Fruit fly (Drosophila melanogaster) whole organism, wandering third instar larva: ENCODE measurements around the gene CG17568.

Experiments used
- Abd-B ChIP-seq: fragments of >200 bp; optimal IDR thresholded peaks from 2 replicates; lab custom pipeline; 2017; ENCODE audit warnings: missing biosample characterization, missing genetic modification characterization
- CG32264 ChIP-seq: fragments of 200-800 bp; sonication (Bioruptor generic); optimal IDR thresholded peaks from 2 replicates; lab custom pipeline; 2016; ENCODE audit warnings: missing biosample characterization, missing genetic modification characterization
- CG9705 ChIP-seq: fragments of 200-800 bp; sonication (Bioruptor generic); optimal IDR thresholded peaks from 2 replicates; lab custom pipeline; 2018; ENCODE audit warnings: missing biosample characterization, mild to moderate bottlenecking, missing genetic modification characterization
- CrebA ChIP-seq: fragments of 200-800 bp; sonication (Bioruptor generic); optimal IDR thresholded peaks from 2 replicates; lab custom pipeline; 2016; ENCODE audit warnings: missing biosample characterization, mild to moderate bottlenecking, missing genetic modification characterization, borderline replicate concordance
- Dfd ChIP-seq: fragments of >200 bp; optimal IDR thresholded peaks from 2 replicates; lab custom pipeline; 2017; ENCODE audit warnings: missing biosample characterization, missing genetic modification characterization
- Dif ChIP-seq: fragments of 200-275, 200-300 bp; sonication (Bioruptor generic); optimal IDR thresholded peaks from 2 replicates; lab custom pipeline; 2018; ENCODE audit warnings: missing biosample characterization, missing genetic modification characterization; ENCODE audit not compliant: partially characterized antibody
- GATAd ChIP-seq: sonication (Bioruptor generic); optimal IDR thresholded peaks from 2 replicates; lab custom pipeline; 2016; ENCODE audit warnings: missing biosample characterization, missing genetic modification characterization
- HLH106 ChIP-seq: fragments of 200-800 bp; optimal IDR thresholded peaks from 3 replicates; lab custom pipeline; 2019; ENCODE audit warnings: missing biosample characterization, mild to moderate bottlenecking, missing genetic modification characterization, moderate library complexity
- Hnf4 ChIP-seq: fragments of 200-800 bp; sonication (Bioruptor generic); optimal IDR thresholded peaks from 2 replicates; lab custom pipeline; 2016; ENCODE audit warnings: missing biosample characterization, mild to moderate bottlenecking, missing genetic modification characterization
- Hr78 ChIP-seq: fragments of >200 bp; optimal IDR thresholded peaks from 2 replicates; lab custom pipeline; 2017; ENCODE audit warnings: missing biosample characterization, missing genetic modification characterization
- Hr83 ChIP-seq: fragments of 200-300 bp; sonication (Bioruptor generic); optimal IDR thresholded peaks from 2 replicates; lab custom pipeline; 2016; ENCODE audit warnings: missing biosample characterization, mild to moderate bottlenecking, missing genetic modification characterization, moderate library complexity; ENCODE audit not compliant: poor library complexity, severe bottlenecking
- Jra ChIP-seq: sonication (Bioruptor generic); optimal IDR thresholded peaks from 2 replicates; lab custom pipeline; 2016; ENCODE audit warnings: missing biosample characterization, missing genetic modification characterization
- Mio ChIP-seq: sonication (Bioruptor generic); optimal IDR thresholded peaks from 2 replicates; lab custom pipeline; 2016; ENCODE audit warnings: missing biosample characterization, missing genetic modification characterization
- Myc ChIP-seq: fragments of >200 bp; optimal IDR thresholded peaks from 2 replicates; lab custom pipeline; 2017
- N ChIP-seq: fragments of >200 bp; optimal IDR thresholded peaks from 2 replicates; lab custom pipeline; 2018; ENCODE audit warnings: missing biosample characterization, missing external identifiers, missing genetic modification characterization
- OdsH ChIP-seq: fragments of 200-800 bp; sonication (Bioruptor generic); optimal IDR thresholded peaks from 2 replicates; lab custom pipeline; 2016; ENCODE audit warnings: missing biosample characterization, mild to moderate bottlenecking, missing genetic modification characterization
- Rel ChIP-seq, 2 experiments: fragments of 200-800 bp; sonication (Bioruptor generic) in 1 of 2; optimal IDR thresholded peaks; 2 replicates in 1 of 2; 3 replicates in 1 of 2; lab custom pipeline; 2016 to 2019; ENCODE audit warnings: mild to moderate bottlenecking in 2 of 2, missing biosample characterization in 2 of 2, missing genetic modification characterization in 2 of 2, moderate library complexity in 1 of 2
- Vsx2 ChIP-seq: fragments of 200-300, 225-300 bp; sonication (Bioruptor generic); optimal IDR thresholded peaks from 2 replicates; lab custom pipeline; 2018; ENCODE audit warnings: missing biosample characterization, missing genetic modification characterization; ENCODE audit not compliant: partially characterized antibody
- br ChIP-seq: fragments of 200-800 bp; sonication (Bioruptor generic); optimal IDR thresholded peaks from 2 replicates; lab custom pipeline; 2016; ENCODE audit warnings: missing biosample characterization, missing genetic modification characterization
- brk ChIP-seq: fragments of 200-800 bp; sonication (Bioruptor generic); optimal IDR thresholded peaks from 2 replicates; lab custom pipeline; 2016; ENCODE audit warnings: missing biosample characterization, mild to moderate bottlenecking, missing genetic modification characterization
- dl ChIP-seq, 2 experiments: fragments of 175-275, 200-275 bp in 1 of 2; fragments of 200-275 bp in 1 of 2; sonication (Bioruptor generic); optimal IDR thresholded peaks; lab custom pipeline; 2018; ENCODE audit warnings: mild to moderate bottlenecking in 2 of 2, missing biosample characterization in 2 of 2, missing genetic modification characterization in 2 of 2, moderate library complexity in 2 of 2; ENCODE audit not compliant: partially characterized antibody in 2 of 2, insufficient read depth in 1 of 2
- dmrt93B ChIP-seq: fragments of 200-800 bp; sonication (Bioruptor generic); optimal IDR thresholded peaks from 2 replicates; lab custom pipeline; 2018; ENCODE audit warnings: missing biosample characterization, mild to moderate bottlenecking, missing genetic modification characterization
- dsf ChIP-seq: sonication (Bioruptor generic); optimal IDR thresholded peaks from 2 replicates; lab custom pipeline; 2016; ENCODE audit warnings: missing biosample characterization, missing genetic modification characterization, borderline replicate concordance
- ey ChIP-seq: fragments of 200-800 bp; sonication (Bioruptor generic); optimal IDR thresholded peaks from 2 replicates; lab custom pipeline; 2016; ENCODE audit warnings: missing biosample characterization, missing genetic modification characterization
- foxo ChIP-seq, 2 experiments: fragments of 200-800 bp; sonication (Bioruptor generic); optimal IDR thresholded peaks; 2 replicates in 1 of 2; 3 replicates in 1 of 2; lab custom pipeline; 2016 to 2017; ENCODE audit warnings: missing biosample characterization in 2 of 2, missing genetic modification characterization in 2 of 2
- fru ChIP-seq: fragments of 200-800 bp; sonication (Bioruptor generic); optimal IDR thresholded peaks from 3 replicates; lab custom pipeline; 2016; ENCODE audit warnings: missing biosample characterization, mild to moderate bottlenecking, missing genetic modification characterization
- h ChIP-seq: fragments of 200-800 bp; sonication (Bioruptor generic); optimal IDR thresholded peaks from 3 replicates; lab custom pipeline; 2016; ENCODE audit warnings: missing biosample characterization, mild to moderate bottlenecking, missing genetic modification characterization
- lola ChIP-seq: fragments of >200 bp; optimal IDR thresholded peaks from 2 replicates; lab custom pipeline; 2017; ENCODE audit warnings: missing biosample characterization, missing genetic modification characterization
- pan ChIP-seq: fragments of >200 bp; optimal IDR thresholded peaks from 2 replicates; lab custom pipeline; 2017
- psq ChIP-seq: fragments of 200-800 bp; sonication (Bioruptor generic); optimal IDR thresholded peaks from 3 replicates; lab custom pipeline; 2017; ENCODE audit warnings: missing biosample characterization, mild to moderate bottlenecking, missing genetic modification characterization, moderate library complexity
- rgr ChIP-seq: fragments of 200-800 bp; sonication (Bioruptor generic); optimal IDR thresholded peaks from 3 replicates; lab custom pipeline; 2016; ENCODE audit warnings: missing biosample characterization, mild to moderate bottlenecking, missing genetic modification characterization
- sage ChIP-seq: fragments of 200-800 bp; sonication (Bioruptor generic); optimal IDR thresholded peaks from 2 replicates; lab custom pipeline; 2016; ENCODE audit warnings: missing biosample characterization, mild to moderate bottlenecking, missing genetic modification characterization
- sv ChIP-seq: fragments of 200-800 bp; sonication (Bioruptor generic); optimal IDR thresholded peaks from 3 replicates; lab custom pipeline; 2016; ENCODE audit warnings: missing biosample characterization, missing genetic modification characterization
- tai ChIP-seq: sonication (Bioruptor generic); optimal IDR thresholded peaks from 2 replicates; lab custom pipeline; 2016; ENCODE audit warnings: missing biosample characterization, missing genetic modification characterization
- usp ChIP-seq: fragments of >200 bp; optimal IDR thresholded peaks from 2 replicates; lab custom pipeline; 2017; ENCODE audit warnings: missing biosample characterization, missing genetic modification characterization
- woc ChIP-seq: sonication (Bioruptor generic); optimal IDR thresholded peaks from 2 replicates; lab custom pipeline; 2016; ENCODE audit warnings: missing biosample characterization, mild to moderate bottlenecking, missing genetic modification characterization

CG17568 gene

dm6 chr2L:19164933-19165813, 16.3 kb downstream of the CG17568 start (continued):
- TF ChIP-seq Jra (GFP tag; lab: Kevin White, UChicago): peak; percentile 84
- TF ChIP-seq CG32264 (GFP tag; lab: Kevin White, UChicago): peak; percentile 81
- no peak for TF ChIP-seq GATAd (GFP tag; lab: Kevin White, UChicago)
- TF ChIP-seq Vsx2: no peak
- TF ChIP-seq HLH106 (tag; lab: Kevin White, UChicago): peak; percentile 91
- TF ChIP-seq dmrt93B: peak; percentile 82
- peak; percentile 94 for TF ChIP-seq brk (GFP tag; lab: Kevin White, UChicago)
- peak; percentile 40 for TF ChIP-seq Dfd
- no peak for TF ChIP-seq Abd-B (GFP tag; lab: Kevin White, UChicago)
- peak; percentile 95 for TF ChIP-seq ey (GFP tag; lab: Kevin White, UChicago)
- peak; percentile 79 to 96 for TF ChIP-seq foxo (GFP tag; optimal IDR thresholded peaks at IDR 0.05; lab: Kevin White, UChicago)
- TF ChIP-seq Mio (GFP tag; lab: Kevin White, UChicago): no peak

- no peak for TF ChIP-seq usp (GFP tag; lab: Kevin White, UChicago)
- TF ChIP-seq woc (GFP tag; lab: Kevin White, UChicago): no peak
- TF ChIP-seq dmrt93B: no peak
- TF ChIP-seq Abd-B (GFP tag; lab: Kevin White, UChicago): no peak
- no peak for TF ChIP-seq N (GFP tag; lab: Kevin White, UChicago)
- TF ChIP-seq Hr78: no peak
- TF ChIP-seq Jra (GFP tag; lab: Kevin White, UChicago): no peak
- no peak for TF ChIP-seq CrebA
- no peak for TF ChIP-seq brk (GFP tag; lab: Kevin White, UChicago)
- TF ChIP-seq dl (GFP tag; optimal IDR thresholded peaks at IDR 0.05; lab: Kevin White, UChicago; ENCODE audit: insufficient read depth in 1 of 2, partially characterized antibody in 2 of 2): no peak
- no peak for TF ChIP-seq dsf (GFP tag; lab: Kevin White, UChicago)
Measured at dm6 chr2L:19163975-19164371, 17.5 kb downstream of the CG17568 start.

dm6 chr2L:19163143-19163974, 18.1 kb downstream of the CG17568 start:
- TF ChIP-seq CG32264 (GFP tag; lab: Kevin White, UChicago): no peak
- TF ChIP-seq pan (lab: Kevin White, UChicago): no peak
- no peak for TF ChIP-seq N (GFP tag; lab: Kevin White, UChicago)
- TF ChIP-seq foxo (GFP tag; optimal IDR thresholded peaks at IDR 0.05; lab: Kevin White, UChicago): peak in 1 of 2 experiments; percentile 17
- TF ChIP-seq Dif (GFP tag; lab: Kevin White, UChicago): no peak
- TF ChIP-seq rgr (GFP tag; lab: Kevin White, UChicago): no peak
- TF ChIP-seq dl (GFP tag; optimal IDR thresholded peaks at IDR 0.05; lab: Kevin White, UChicago; ENCODE audit: insufficient read depth in 1 of 2, partially characterized antibody in 2 of 2): no peak
- TF ChIP-seq Myc (lab: Kevin White, UChicago): no peak
- no peak for TF ChIP-seq Hr78
- no peak for TF ChIP-seq tai (GFP tag; lab: Kevin White, UChicago)
- no peak for TF ChIP-seq h (GFP tag; lab: Kevin White, UChicago)
- peak; percentile 34 for TF ChIP-seq woc (GFP tag; lab: Kevin White, UChicago)
- TF ChIP-seq Hr83 (GFP tag; lab: Kevin White, UChicago): no peak
- TF ChIP-seq psq (GFP tag; lab: Kevin White, UChicago): peak; percentile 87
- TF ChIP-seq Hnf4: no peak
- no peak for TF ChIP-seq dsf (GFP tag; lab: Kevin White, UChicago)
- TF ChIP-seq HLH106 (tag; lab: Kevin White, UChicago): peak; percentile 3
- TF ChIP-seq sage (GFP tag; lab: Kevin White, UChicago): no peak
- no peak for TF ChIP-seq usp (GFP tag; lab: Kevin White, UChicago)
- TF ChIP-seq ey (GFP tag; lab: Kevin White, UChicago): no peak
- TF ChIP-seq lola (GFP tag; lab: Kevin White, UChicago): no peak
- no peak for TF ChIP-seq Rel (GFP tag; optimal IDR thresholded peaks at IDR 0.05; lab: Kevin White, UChicago)
- no peak for TF ChIP-seq Rel (tag; optimal IDR thresholded peaks at IDR 0.05; lab: Kevin White, UChicago)
- peak; percentile 18 for TF ChIP-seq OdsH (GFP tag; lab: Kevin White, UChicago)
- TF ChIP-seq sv (GFP tag; lab: Kevin White, UChicago): no peak
- TF ChIP-seq br (GFP tag; lab: Kevin White, UChicago): no peak
- TF ChIP-seq CG9705 (GFP tag; lab: Kevin White, UChicago): no peak
- TF ChIP-seq fru (GFP tag; lab: Kevin White, UChicago): peak; percentile 24
- TF ChIP-seq Mio (GFP tag; lab: Kevin White, UChicago): no peak
